Fruit fly (Drosophila melanogaster) whole organism, embryonic: ENCODE results near the gene CG43675.

Source experiments
- Antp ChIP-seq: fragments of 200-800 bp; sonication (Bioruptor generic); optimal IDR thresholded peaks from 3 replicates; lab custom pipeline; 2016; ENCODE audit warnings: missing biosample characterization, missing genetic modification characterization
- Asciz ChIP-seq: fragments of 200-800 bp; sonication (Bioruptor generic); optimal IDR thresholded peaks from 2 replicates; lab custom pipeline; 2017; ENCODE audit warnings: missing biosample characterization, mild to moderate bottlenecking, missing genetic modification characterization, missing genetic modification reagents
- Atf3 ChIP-seq: fragments of 200-800 bp; sonication (Bioruptor generic); optimal IDR thresholded peaks from 3 replicates; lab custom pipeline; 2016; ENCODE audit warnings: missing biosample characterization, missing genetic modification characterization
- CG10267 ChIP-seq: fragments of 200-800 bp; sonication (Bioruptor generic); optimal IDR thresholded peaks from 2 replicates; lab custom pipeline; 2018; ENCODE audit warnings: missing biosample characterization, mild to moderate bottlenecking, missing genetic modification characterization, moderate library complexity
- CG10543 ChIP-seq: fragments of 200-800 bp; sonication (Bioruptor generic); optimal IDR thresholded peaks from 3 replicates; lab custom pipeline; 2017; ENCODE audit warnings: missing biosample characterization, mild to moderate bottlenecking, missing genetic modification characterization, moderate library complexity
- CG11093 ChIP-seq: fragments of 200-800 bp; sonication (Bioruptor generic); IDR thresholded peaks from 3 replicates; pipeline ENCODE4 v1.3.6; 2022; ENCODE audit warnings: missing biosample characterization, missing genetic modification characterization
- CG11247 ChIP-seq: fragments of 200-800 bp; sonication (Bioruptor generic); IDR thresholded peaks from 2 replicates; pipeline ENCODE4 v1.3.6; 2022; ENCODE audit warnings: missing biosample characterization, missing genetic modification characterization
- CG11504 ChIP-seq: fragments of 200-800 bp; sonication (Bioruptor generic); optimal IDR thresholded peaks from 3 replicates; lab custom pipeline; 2019; ENCODE audit warnings: missing biosample characterization, mild to moderate bottlenecking, missing genetic modification characterization, moderate library complexity
- CG12219 ChIP-seq: fragments of 200-800 bp; sonication (Bioruptor generic); optimal IDR thresholded peaks from 3 replicates; lab custom pipeline; 2018; ENCODE audit warnings: missing biosample characterization, mild to moderate bottlenecking, missing genetic modification characterization
- CG12659 ChIP-seq: fragments of 200-800 bp; sonication (Bioruptor generic); optimal IDR thresholded peaks from 3 replicates; lab custom pipeline; 2017; ENCODE audit warnings: mild to moderate bottlenecking, missing biosample characterization, missing genetic modification reagents, missing genetic modification characterization
- CG13123 ChIP-seq: fragments of 200-800 bp; sonication (Bioruptor generic); optimal IDR thresholded peaks from 2 replicates; lab custom pipeline; 2016; ENCODE audit warnings: missing biosample characterization, missing genetic modification characterization
- CG15073 ChIP-seq: fragments of 200-800 bp; sonication (Bioruptor generic); optimal IDR thresholded peaks from 2 replicates; lab custom pipeline; 2016; ENCODE audit warnings: missing biosample characterization, missing genetic modification characterization
- CG1792 ChIP-seq: fragments of 200-800 bp; sonication (Bioruptor generic); optimal IDR thresholded peaks from 2 replicates; lab custom pipeline; 2016; ENCODE audit warnings: missing biosample characterization, missing genetic modification characterization
- CG30403 ChIP-seq: fragments of 200-800 bp; sonication (Bioruptor generic); optimal IDR thresholded peaks from 3 replicates; lab custom pipeline; 2016; ENCODE audit warnings: missing biosample characterization, missing genetic modification characterization
- CG3065 ChIP-seq: fragments of 200-800 bp; sonication (Bioruptor generic); optimal IDR thresholded peaks from 2 replicates; lab custom pipeline; 2016; ENCODE audit warnings: missing biosample characterization, missing genetic modification characterization
- CG43689 ChIP-seq: fragments of 200-800 bp; sonication (Bioruptor generic); IDR thresholded peaks from 2 replicates; pipeline ENCODE4 v1.3.6; 2022; ENCODE audit warnings: missing biosample characterization, missing genetic modification characterization
- CG4730 ChIP-seq: fragments of 200-800 bp; sonication (Bioruptor generic); IDR thresholded peaks from 2 replicates; pipeline ENCODE4 v1.3.6; 2022; ENCODE audit warnings: missing biosample characterization, missing genetic modification characterization
- CG6272 ChIP-seq: fragments of 200-800 bp; sonication (Bioruptor generic); IDR thresholded peaks from 2 replicates; pipeline ENCODE4 v1.3.6; 2022; ENCODE audit warnings: missing biosample characterization, missing genetic modification characterization
- CG6813 ChIP-seq: fragments of 200-800 bp; sonication (Bioruptor generic); optimal IDR thresholded peaks from 2 replicates; lab custom pipeline; 2017; ENCODE audit warnings: missing biosample characterization, missing genetic modification characterization, mild to moderate bottlenecking, moderate library complexity, missing genetic modification reagents
- CG7271 ChIP-seq: fragments of 200-800 bp; sonication (Bioruptor generic); optimal IDR thresholded peaks from 2 replicates; lab custom pipeline; 2018; ENCODE audit warnings: missing biosample characterization, mild to moderate bottlenecking, missing genetic modification characterization, moderate library complexity
- CG7963 ChIP-seq: fragments of 200-800 bp; sonication (Bioruptor generic); IDR thresholded peaks from 3 replicates; pipeline ENCODE4 v1.3.6; 2022; ENCODE audit warnings: missing biosample characterization, missing genetic modification characterization; ENCODE audit not compliant: partially characterized antibody
- Camta ChIP-seq: fragments of 200-800 bp; sonication (Bioruptor generic); optimal IDR thresholded peaks from 2 replicates; lab custom pipeline; 2016; ENCODE audit warnings: missing biosample characterization, missing genetic modification characterization
- Drgx ChIP-seq: fragments of 200-800 bp; sonication (Bioruptor generic); IDR thresholded peaks from 2 replicates; pipeline ENCODE4 v1.3.6; 2022; ENCODE audit warnings: missing biosample characterization, missing genetic modification characterization
- H2.0 ChIP-seq: fragments of 200-800 bp; sonication (Bioruptor generic); IDR thresholded peaks from 2 replicates; pipeline ENCODE4 v1.3.6; 2022; ENCODE audit warnings: missing biosample characterization, missing genetic modification characterization
- Hr3 ChIP-seq: fragments of 200-800 bp; sonication (Bioruptor generic); optimal IDR thresholded peaks from 3 replicates; lab custom pipeline; 2016; ENCODE audit warnings: missing biosample characterization, missing genetic modification characterization
- Hr39 ChIP-seq: fragments of >200 bp; optimal IDR thresholded peaks from 2 replicates; lab custom pipeline; 2017
- Jarid2 ChIP-seq: fragments of 200-800 bp; sonication (Bioruptor generic); optimal IDR thresholded peaks from 3 replicates; lab custom pipeline; 2017; ENCODE audit warnings: mild to moderate bottlenecking, missing biosample characterization, missing genetic modification reagents, missing genetic modification characterization
- Lim3 ChIP-seq: fragments of 200-800 bp; sonication (Bioruptor generic); IDR thresholded peaks from 2 replicates; pipeline ENCODE4 v1.3.6; 2022; ENCODE audit warnings: missing biosample characterization, missing genetic modification characterization
- NK7.1 ChIP-seq: fragments of 200-800 bp; sonication (Bioruptor generic); optimal IDR thresholded peaks from 3 replicates; lab custom pipeline; 2016; ENCODE audit warnings: missing biosample characterization, missing genetic modification characterization
- Optix ChIP-seq: fragments of 200-800 bp; sonication (Bioruptor generic); IDR thresholded peaks from 3 replicates; pipeline ENCODE4 v1.3.6; 2022; ENCODE audit warnings: missing biosample characterization, missing genetic modification characterization
- Xbp1 ChIP-seq: fragments of 200-800 bp; sonication (Bioruptor generic); optimal IDR thresholded peaks from 3 replicates; lab custom pipeline; 2016; ENCODE audit warnings: missing biosample characterization, mild to moderate bottlenecking, missing genetic modification characterization
- bowl ChIP-seq: fragments of 200-800 bp; sonication (Bioruptor generic); IDR thresholded peaks from 2 replicates; pipeline ENCODE4 v1.3.6; 2022; ENCODE audit warnings: missing biosample characterization, missing genetic modification characterization
- ci ChIP-seq: fragments of 200-800 bp; sonication (Bioruptor generic); IDR thresholded peaks from 3 replicates; pipeline ENCODE4 v1.3.6; 2022; ENCODE audit warnings: missing biosample characterization, missing genetic modification characterization
- corto ChIP-seq: fragments of 200-800 bp; sonication (Bioruptor generic); optimal IDR thresholded peaks from 2 replicates; lab custom pipeline; 2016; ENCODE audit warnings: missing biosample characterization, mild to moderate bottlenecking, missing genetic modification characterization, moderate library complexity
- dati ChIP-seq: fragments of 200-800 bp; sonication (Bioruptor generic); IDR thresholded peaks from 2 replicates; pipeline ENCODE4 v1.3.6; 2022; ENCODE audit warnings: missing biosample characterization, missing genetic modification characterization
- ham ChIP-seq: fragments of 200-800 bp; sonication (Bioruptor generic); IDR thresholded peaks from 2 replicates; pipeline ENCODE4 v1.3.6; 2022; ENCODE audit warnings: missing biosample characterization, missing genetic modification characterization
- luna ChIP-seq: fragments of 200-800 bp; sonication (Bioruptor generic); optimal IDR thresholded peaks from 2 replicates; lab custom pipeline; 2016; ENCODE audit warnings: missing biosample characterization, missing genetic modification characterization
- nerfin-2 ChIP-seq: fragments of 200-800 bp; sonication (Bioruptor generic); IDR thresholded peaks from 2 replicates; pipeline ENCODE4 v1.3.6; 2022; ENCODE audit warnings: missing biosample characterization, missing genetic modification characterization; ENCODE audit not compliant: partially characterized antibody
- pnt ChIP-seq: fragments of 200-800 bp; sonication (Bioruptor generic); optimal IDR thresholded peaks from 3 replicates; lab custom pipeline; 2016; ENCODE audit warnings: missing biosample characterization, missing genetic modification characterization
- prd ChIP-seq, 3 experiments: fragments of >200 bp in 2 of 3; fragments of 200-800 bp in 1 of 3; sonication (Bioruptor generic) in 1 of 3; optimal IDR thresholded peaks in 2 of 3; IDR thresholded peaks in 1 of 3; 2 replicates in 2 of 3; 3 replicates in 1 of 3; pipeline versions ENCODE4 v1.3.6 to Lab custom; 2017 to 2022; ENCODE audit warnings: missing biosample characterization in 1 of 3, missing genetic modification characterization in 1 of 3
- rib ChIP-seq: fragments of 200-800 bp; sonication (Bioruptor generic); IDR thresholded peaks from 2 replicates; pipeline ENCODE4 v1.3.6; 2022; ENCODE audit warnings: missing biosample characterization, missing genetic modification characterization
- schlank ChIP-seq: fragments of 200-800 bp; sonication (Bioruptor generic); optimal IDR thresholded peaks from 2 replicates; lab custom pipeline; 2018; ENCODE audit warnings: missing biosample characterization, mild to moderate bottlenecking, missing genetic modification characterization
- sens ChIP-seq: fragments of 200-800 bp; sonication (Bioruptor generic); peaks from one replicate; lab custom pipeline; 2016; ENCODE audit warnings: missing biosample characterization, missing genetic modification characterization
- shn ChIP-seq: fragments of 200-800 bp; sonication (Bioruptor generic); optimal IDR thresholded peaks from 3 replicates; lab custom pipeline; 2016; ENCODE audit warnings: missing biosample characterization, missing genetic modification characterization
- sim ChIP-seq: fragments of 200-800 bp; sonication (Bioruptor generic); IDR thresholded peaks from 2 replicates; pipeline ENCODE4 v1.3.6; 2022; ENCODE audit warnings: missing biosample characterization, missing genetic modification characterization
- sna ChIP-seq: fragments of 200-800 bp; sonication (Bioruptor generic); IDR thresholded peaks from 2 replicates; pipeline ENCODE4 v1.3.6; 2022; ENCODE audit warnings: missing biosample characterization, missing genetic modification characterization; ENCODE audit not compliant: partially characterized antibody
- so ChIP-seq: fragments of 200-800 bp; sonication (Bioruptor generic); IDR thresholded peaks from 3 replicates; pipeline ENCODE4 v1.3.6; 2022; ENCODE audit warnings: missing biosample characterization, missing genetic modification characterization
- tna ChIP-seq: fragments of 200-800 bp; sonication (Bioruptor generic); IDR thresholded peaks from 2 replicates; pipeline ENCODE4 v1.3.6; 2022; ENCODE audit warnings: missing biosample characterization, missing genetic modification characterization; ENCODE audit not compliant: partially characterized antibody
- unc-4 ChIP-seq: fragments of 200-800 bp; sonication (Bioruptor generic); IDR thresholded peaks from 2 replicates; pipeline ENCODE4 v1.3.6; 2022; ENCODE audit warnings: missing biosample characterization, missing genetic modification characterization; ENCODE audit not compliant: partially characterized antibody

The CG43675 gene

dm6 chr3R:9340425-9341188, 14.7 kb upstream of the CG43675 start (continued):
- TF ChIP-seq Lim3 (GFP tag; lab: Robert Waterston, UW) (no peak), luna (GFP tag; lab: Kevin White, UChicago) (peak; percentile 40), CG6813 (GFP tag; lab: Kevin White, UChicago) (peak; percentile 77), Hr39 (lab: Kevin White, UChicago) (no peak), CG15073 (GFP tag; lab: Kevin White, UChicago) (peak; percentile 35), schlank (tag; lab: Kevin White, UChicago) (peak; percentile 80), CG43689 (GFP tag; lab: Robert Waterston, UW) (no peak), sens (GFP tag; lab: Kevin White, UChicago) (peak; percentile 69), rib (peak; percentile 66; the same call in 1 of the 2 replicates), Hr3 (peak; percentile 85), CG11093 (GFP tag; lab: Robert Waterston, UW) (peak; percentile 78), Jarid2 (GFP tag; lab: Kevin White, UChicago) (peak; percentile 71), CG10267 (tag; lab: Kevin White, UChicago) (peak; percentile 89), prd (optimal IDR thresholded peaks at IDR 0.05; lab: Kevin White, UChicago) (no peak), prd (GFP tag; IDR thresholded peaks at IDR 0.05; lab: Robert Waterston, UW) (peak; percentile 85), Camta (GFP tag; lab: Kevin White, UChicago) (peak; percentile 51), Optix (GFP tag; lab: Robert Waterston, UW) (peak; percentile 76; the same call in 2 of the 3 replicates), nerfin-2 (GFP tag; lab: Robert Waterston, UW) (no peak), Asciz (peak; percentile 84), CG1792 (GFP tag; lab: Kevin White, UChicago) (peak; percentile 59), ci (peak; percentile 79; the same call in 2 of the 3 replicates), CG11247 (peak; percentile 57), Xbp1 (GFP tag; lab: Kevin White, UChicago) (peak; percentile 91), CG4730 (GFP tag; lab: Robert Waterston, UW) (peak; percentile 39; the same call in 1 of the 2 replicates), Atf3 (peak; percentile 39), ham (GFP tag; lab: Robert Waterston, UW) (peak; percentile 45; the same call in 1 of the 2 replicates), CG6272 (GFP tag; lab: Robert Waterston, UW) (peak; percentile 60), CG30403 (GFP tag; lab: Kevin White, UChicago) (peak; percentile 93), Drgx (peak; percentile 69), pnt (GFP tag; lab: Kevin White, UChicago) (peak; percentile 72), CG13123 (peak; percentile 79), CG3065 (peak; percentile 71), dati (no peak), bowl (peak; percentile 27; the same call in 1 of the 2 replicates), corto (GFP tag; lab: Kevin White, UChicago) (peak; percentile 29), CG11504 (tag; lab: Kevin White, UChicago) (peak; percentile 94), so (GFP tag; lab: Robert Waterston, UW) (peak; percentile 57; the same call in 1 of the 3 replicates), sna (GFP tag; lab: Robert Waterston, UW) (no peak), unc-4 (GFP tag; lab: Robert Waterston, UW) (no peak), shn (peak; percentile 81), CG12659 (peak; percentile 94), CG7271 (tag; lab: Kevin White, UChicago) (peak; percentile 36), H2.0 (peak; percentile 76), CG12219 (GFP tag; lab: Kevin White, UChicago) (peak; percentile 74), sim (GFP tag; lab: Robert Waterston, UW) (no peak), Antp (GFP tag; lab: Kevin White, UChicago) (peak; percentile 74), CG7963 (no peak), tna (no peak), CG10543 (GFP tag; lab: Kevin White, UChicago) (peak; percentile 84), NK7.1 (no peak)
